Worm (Caenorhabditis elegans) whole organism, young adult: ENCODE measurements around the gene R02F11.1.

Source experiments
- B0019.2 ChIP-seq: fragments of 200-800 bp; sonication (Bioruptor generic); conservative IDR thresholded peaks from 2 replicates; pipeline ENCODE4 v1.3.6; 2022; ENCODE audit warnings: missing genetic modification reagents, missing genetic modification characterization, missing compliant biosample characterization
- C06A6.2 ChIP-seq: fragments of 200-800 bp; sonication (Bioruptor generic); conservative IDR thresholded peaks from 2 replicates; pipeline ENCODE4 v1.3.6; 2022; ENCODE audit warnings: missing genetic modification characterization, missing compliant biosample characterization
- C17E4.6 ChIP-seq: fragments of 200-800 bp; sonication (Bioruptor generic); IDR thresholded peaks from 2 replicates; pipeline ENCODE4 v1.3.6; 2022; ENCODE audit warnings: missing genetic modification reagents, missing genetic modification characterization, missing compliant biosample characterization
- F10E7.11 ChIP-seq: sonication (generic microtip); optimal IDR thresholded peaks from 2 replicates; lab custom pipeline; 2017; ENCODE audit warnings: mild to moderate bottlenecking, missing genetic modification characterization, moderate library complexity, missing compliant biosample characterization
- F22D6.2 ChIP-seq: sonication (generic microtip); optimal IDR thresholded peaks from 2 replicates; lab custom pipeline; 2016; ENCODE audit warnings: mild to moderate bottlenecking, missing genetic modification characterization, missing compliant biosample characterization
- F55B11.4 ChIP-seq: sonication (generic microtip); optimal IDR thresholded peaks from 2 replicates; lab custom pipeline; 2016; ENCODE audit warnings: missing compliant biosample characterization, missing genetic modification characterization, borderline replicate concordance; ENCODE audit not compliant: insufficient read depth
- F57C9.4 ChIP-seq: sonication (generic microtip); optimal IDR thresholded peaks from 2 replicates; lab custom pipeline; 2017; ENCODE audit warnings: mild to moderate bottlenecking, missing genetic modification characterization, missing compliant biosample characterization
- T07F8.4 ChIP-seq: sonication (generic microtip); optimal IDR thresholded peaks from 2 replicates; lab custom pipeline; 2016; ENCODE audit warnings: mild to moderate bottlenecking, missing genetic modification characterization, moderate library complexity, missing compliant biosample characterization
- T26A5.8 ChIP-seq: sonication (generic microtip); optimal IDR thresholded peaks from 2 replicates; lab custom pipeline; 2016; ENCODE audit warnings: missing genetic modification characterization, missing compliant biosample characterization
- Y67H2A.10 ChIP-seq: fragments of 200-800 bp; sonication (Bioruptor generic); conservative IDR thresholded peaks from 2 replicates; pipeline ENCODE4 v1.3.6; 2022; ENCODE audit warnings: missing genetic modification reagents, missing genetic modification characterization, missing compliant biosample characterization
- akir-1 ChIP-seq: fragments of 200-800 bp; sonication (Bioruptor generic); optimal IDR thresholded peaks from 2 replicates; lab custom pipeline; 2018; ENCODE audit warnings: mild to moderate bottlenecking, missing genetic modification characterization, moderate library complexity, missing compliant biosample characterization
- cebp-2 ChIP-seq: fragments of 200-800 bp; sonication (Bioruptor generic); IDR thresholded peaks from 2 replicates; pipeline ENCODE4 v1.3.6; 2022; ENCODE audit warnings: missing genetic modification characterization, missing compliant biosample characterization
- ceh-27 ChIP-seq: fragments of 200-800 bp; sonication (Bioruptor generic); optimal IDR thresholded peaks from 2 replicates; lab custom pipeline; 2018; ENCODE audit warnings: mild to moderate bottlenecking, missing genetic modification characterization, moderate library complexity, missing compliant biosample characterization
- ceh-79 ChIP-seq: sonication (generic microtip); optimal IDR thresholded peaks from 2 replicates; lab custom pipeline; 2017; ENCODE audit warnings: mild to moderate bottlenecking, missing genetic modification characterization, missing compliant biosample characterization
- ceh-91 ChIP-seq: fragments of 200-800 bp; sonication (Bioruptor generic); IDR thresholded peaks from 2 replicates; pipeline ENCODE4 v1.3.6; 2022; ENCODE audit warnings: missing genetic modification reagents, missing genetic modification characterization, missing compliant biosample characterization
- die-1 ChIP-seq: sonication (generic microtip); optimal IDR thresholded peaks from 2 replicates; lab custom pipeline; 2016; ENCODE audit warnings: missing genotype, mild to moderate bottlenecking, missing genetic modification characterization, missing compliant biosample characterization
- egl-18 ChIP-seq: fragments of 200-800 bp; sonication (Bioruptor generic); IDR thresholded peaks from 2 replicates; pipeline ENCODE4 v1.3.6; 2022; ENCODE audit warnings: missing genetic modification reagents, missing genetic modification characterization, missing compliant biosample characterization
- egl-44 ChIP-seq: fragments of 200-800 bp; sonication (Bioruptor generic); IDR thresholded peaks from 2 replicates; pipeline ENCODE4 v1.3.6; 2022; ENCODE audit warnings: missing genetic modification reagents, missing genetic modification characterization, missing compliant biosample characterization
- fkh-3 ChIP-seq: sonication (generic microtip); optimal IDR thresholded peaks from 2 replicates; lab custom pipeline; 2016; ENCODE audit warnings: mild to moderate bottlenecking, missing genetic modification characterization, missing compliant biosample characterization
- hlh-26 ChIP-seq: fragments of 200-800 bp; sonication (Bioruptor generic); conservative IDR thresholded peaks from 2 replicates; pipeline ENCODE4 v1.3.6; 2022; ENCODE audit warnings: missing genetic modification reagents, missing genetic modification characterization, missing compliant biosample characterization
- lag-1 ChIP-seq: fragments of 200-800 bp; sonication (Bioruptor generic); IDR thresholded peaks from 2 replicates; pipeline ENCODE4 v1.3.6; 2022; ENCODE audit warnings: missing genetic modification reagents, missing genetic modification characterization, missing compliant biosample characterization
- let-607 ChIP-seq, 2 experiments: fragments of 200-800 bp in 1 of 2; sonication (Bioruptor generic) in 1 of 2; sonication (generic microtip) in 1 of 2; optimal IDR thresholded peaks; 2 replicates each; lab custom pipeline; 2016 to 2018; ENCODE audit warnings: mild to moderate bottlenecking in 2 of 2, missing compliant biosample characterization in 2 of 2, missing genetic modification characterization in 2 of 2, moderate library complexity in 2 of 2, missing genotype in 1 of 2
- lin-35 ChIP-seq, 3 experiments: fragments of 150-350 bp in 2 of 3; sonication (generic microtip) in 1 of 3; optimal IDR thresholded peaks; 2 replicates each; lab custom pipeline; 2014 to 2018; ENCODE audit warnings: missing biosample characterization in 3 of 3, missing genetic modification characterization in 3 of 3, missing genetic modification reagents in 3 of 3
- lin-40 ChIP-seq: sonication (generic microtip); optimal IDR thresholded peaks from 2 replicates; lab custom pipeline; 2016; ENCODE audit warnings: missing genetic modification characterization, mild to moderate bottlenecking, missing compliant biosample characterization, missing genotype, missing genetic modification reagents
- lsy-27 ChIP-seq: sonication (generic microtip); optimal IDR thresholded peaks from 2 replicates; lab custom pipeline; 2017; ENCODE audit warnings: missing genetic modification characterization, mild to moderate bottlenecking, missing compliant biosample characterization, antibody characterized with exemption, missing genotype, borderline replicate concordance; ENCODE audit not compliant: insufficient read depth
- mcd-1 ChIP-seq: fragments of 200-800 bp; sonication (Bioruptor generic); IDR thresholded peaks from 2 replicates; pipeline ENCODE4 v1.3.6; 2022; ENCODE audit warnings: missing genetic modification reagents, missing genetic modification characterization, missing compliant biosample characterization
- nfya-2 ChIP-seq: fragments of 200-800 bp; sonication (Bioruptor generic); IDR thresholded peaks from 2 replicates; pipeline ENCODE4 v1.3.6; 2022; ENCODE audit warnings: missing genetic modification reagents, missing genetic modification characterization, missing compliant biosample characterization
- nhr-27 ChIP-seq: fragments of 200-800 bp; sonication (Bioruptor generic); optimal IDR thresholded peaks from 2 replicates; lab custom pipeline; 2018; ENCODE audit warnings: mild to moderate bottlenecking, missing genetic modification characterization, moderate library complexity, missing compliant biosample characterization
- nhr-90 ChIP-seq: sonication (generic microtip); optimal IDR thresholded peaks from 2 replicates; lab custom pipeline; 2016; ENCODE audit warnings: missing genotype, mild to moderate bottlenecking, missing genetic modification characterization, missing compliant biosample characterization
- pha-4 ChIP-seq: fragments of 150-350 bp; sonication (generic microtip); optimal IDR thresholded peaks from 2 replicates; lab custom pipeline; 2014; ENCODE audit warnings: missing biosample characterization, missing genetic modification reagents, missing genetic modification characterization
- rec-8 ChIP-seq, 2 experiments: sonication (generic microtip); optimal IDR thresholded peaks; 2 replicates each; lab custom pipeline; 2016; ENCODE audit warnings: mild to moderate bottlenecking in 2 of 2, missing genetic modification characterization in 2 of 2, missing genetic modification reagents in 2 of 2, missing genotype in 2 of 2, missing biosample characterization in 1 of 2, missing compliant biosample characterization in 1 of 2, moderate library complexity in 1 of 2
- sdz-38 ChIP-seq: sonication (generic microtip); optimal IDR thresholded peaks from 2 replicates; lab custom pipeline; 2016; ENCODE audit warnings: missing genotype, missing genetic modification characterization, missing compliant biosample characterization
- snpc-1.3 ChIP-seq: sonication (generic microtip); optimal IDR thresholded peaks from 2 replicates; lab custom pipeline; 2017; ENCODE audit warnings: missing genetic modification characterization, mild to moderate bottlenecking, missing compliant biosample characterization, antibody characterized with exemption, moderate library complexity, missing genotype, missing genetic modification reagents; ENCODE audit not compliant: insufficient read depth
- snpc-3.4 ChIP-seq: sonication (generic microtip); optimal IDR thresholded peaks from 2 replicates; lab custom pipeline; 2017; ENCODE audit warnings: missing genetic modification characterization, mild to moderate bottlenecking, missing compliant biosample characterization, antibody characterized with exemption, moderate library complexity, missing genotype, missing genetic modification reagents
- snpc-4 ChIP-seq, 5 experiments: fragments of 150-350 bp in 1 of 5; sonication (generic microtip) in 4 of 5; optimal IDR thresholded peaks; 2 replicates each; lab custom pipeline; 2014 to 2018; ENCODE audit warnings: missing genetic modification characterization in 5 of 5, missing biosample characterization in 3 of 5, antibody characterized with exemption in 2 of 5, mild to moderate bottlenecking in 2 of 5, missing compliant biosample characterization in 2 of 5, missing genotype in 2 of 5, moderate library complexity in 2 of 5, missing genetic modification reagents in 1 of 5
- somi-1 ChIP-seq: fragments of 200-800 bp; sonication (Bioruptor generic); optimal IDR thresholded peaks from 2 replicates; lab custom pipeline; 2018; ENCODE audit warnings: mild to moderate bottlenecking, missing genetic modification characterization, missing compliant biosample characterization
- tbp1 ChIP-seq: fragments of 200-800 bp; sonication (Bioruptor generic); optimal IDR thresholded peaks from 2 replicates; lab custom pipeline; 2018; ENCODE audit warnings: mild to moderate bottlenecking, missing genetic modification characterization, missing compliant biosample characterization
- ztf-18 ChIP-seq: sonication (generic microtip); optimal IDR thresholded peaks from 2 replicates; lab custom pipeline; 2016; ENCODE audit warnings: missing genotype, mild to moderate bottlenecking, missing genetic modification characterization, missing compliant biosample characterization
- ztf-25 ChIP-seq: fragments of 200-800 bp; sonication (Bioruptor generic); IDR thresholded peaks from 2 replicates; pipeline ENCODE4 v1.3.6; 2022; ENCODE audit warnings: missing genetic modification reagents, missing genetic modification characterization, missing compliant biosample characterization

R02F11.1 gene

ce11 chrV:4787836-4788235 lies 13.1 kb upstream of the R02F11.1 start:
- TF ChIP-seq snpc-3.4 = no peak
- no peak for TF ChIP-seq F10E7.11 (tag; lab: Kevin White, UChicago)
- no peak for TF ChIP-seq F22D6.2 (tag; lab: Kevin White, UChicago)
- TF ChIP-seq snpc-4 (GFP tag; optimal IDR thresholded peaks at IDR 0.05; lab: Kevin White, UChicago) = no peak
- no peak for TF ChIP-seq snpc-4 (tag; optimal IDR thresholded peaks at IDR 0.05; lab: Kevin White, UChicago)
- TF ChIP-seq let-607 (tag; optimal IDR thresholded peaks at IDR 0.05; lab: Kevin White, UChicago) = no peak

ce11 chrV:4788823-4789222 lies 12.1 kb upstream of the R02F11.1 start, which contains the start of gene R02F11.10:
R02F11.10 (plus strand) TSS chrV:4789123.
- no peak for TF ChIP-seq rec-8 (tag; optimal IDR thresholded peaks at IDR 0.05; lab: Kevin White, UChicago)
- no peak for TF ChIP-seq ztf-18
- TF ChIP-seq F57C9.4 (tag; lab: Kevin White, UChicago) = no peak
- TF ChIP-seq lin-40 (tag; lab: Kevin White, UChicago) = no peak
- no peak for TF ChIP-seq pha-4 (tag; lab: Kevin White, UChicago)
- TF ChIP-seq die-1 = no peak
- no peak for TF ChIP-seq sdz-38

- no peak for TF ChIP-seq hlh-26 (GFP tag; lab: Robert Waterston, UW)
- no peak for TF ChIP-seq snpc-1.3 (tag; lab: Kevin White, UChicago)
- no peak for TF ChIP-seq nfya-2 (GFP tag; lab: Robert Waterston, UW)
- TF ChIP-seq B0019.2 (GFP tag; lab: Robert Waterston, UW) = no peak
- no peak for TF ChIP-seq ceh-27 (GFP tag; lab: Kevin White, UChicago)
- no peak for TF ChIP-seq ceh-79 (tag; lab: Kevin White, UChicago)
- TF ChIP-seq nhr-90 (tag; lab: Kevin White, UChicago) = no peak
- TF ChIP-seq F55B11.4 = no peak
- no peak for TF ChIP-seq fkh-3 (tag; lab: Kevin White, UChicago)
- TF ChIP-seq lin-35 (GFP tag; optimal IDR thresholded peaks at IDR 0.05; lab: Kevin White, UChicago) = no peak
- TF ChIP-seq ceh-91 (GFP tag; lab: Robert Waterston, UW) = no peak
- no peak for TF ChIP-seq nhr-27 (tag; lab: Kevin White, UChicago)
- TF ChIP-seq T26A5.8 (tag; lab: Kevin White, UChicago) = no peak
- no peak for TF ChIP-seq T07F8.4 (tag; lab: Kevin White, UChicago)
- TF ChIP-seq tbp1 (GFP tag; lab: Kevin White, UChicago) = no peak
- no peak for TF ChIP-seq C17E4.6
- no peak for TF ChIP-seq somi-1 (GFP tag; lab: Kevin White, UChicago)
These were observed 10.5 kb upstream of the R02F11.1 start, which contains the start of gene R02F11.12 for ce11 chrV:4790368-4790767. R02F11.12 (plus strand) TSS chrV:4790668.

ce11 chrV:4791569-4791968 lies 9.3 kb upstream of the R02F11.1 start, which contains the start of gene R02F11.11:
R02F11.11 (plus strand) TSS chrV:4791869.
- no peak for TF ChIP-seq C06A6.2 (GFP tag; lab: Robert Waterston, UW)
- TF ChIP-seq nhr-27 (tag; lab: Kevin White, UChicago) = no peak

ce11 chrV:4794308-4794707 lies 6.6 kb upstream of the R02F11.1 start, which contains the start of gene R02F11.2:
R02F11.2 (plus strand) TSS chrV:4794599.
- TF ChIP-seq lag-1 (GFP tag; lab: Robert Waterston, UW) (no peak), egl-44 (GFP tag; lab: Robert Waterston, UW) (no peak), cebp-2 (GFP tag; lab: Robert Waterston, UW) (no peak), ceh-91 (GFP tag; lab: Robert Waterston, UW) (no peak), ceh-27 (GFP tag; lab: Kevin White, UChicago) (no peak), C06A6.2 (GFP tag; lab: Robert Waterston, UW) (no peak), Y67H2A.10 (no peak), mcd-1 (GFP tag; lab: Robert Waterston, UW) (no peak), egl-18 (no peak), lsy-27 (tag; lab: Kevin White, UChicago) (no peak), ztf-25 (GFP tag; lab: Robert Waterston, UW) (no peak), akir-1 (GFP tag; lab: Kevin White, UChicago) (no peak)
